Fruit fly (Drosophila melanogaster): Measurements from ENCODE around the gene CG2145.
A peak's percentile ranks its signal among the peaks of the same experiment; 100 is the strongest.

- no peak for TF ChIP-seq CG6163 (GFP tag; IDR thresholded peaks at IDR 0.05)
- no peak for TF ChIP-seq Smox (GFP tag; optimal IDR thresholded peaks at IDR 0.05)
- no peak for TF ChIP-seq CG10631 (GFP tag; optimal IDR thresholded peaks at IDR 0.05)
- TF ChIP-seq Met (GFP tag; optimal IDR thresholded peaks at IDR 0.05), result no peak
- TF ChIP-seq Sox14 (GFP tag; optimal IDR thresholded peaks at IDR 0.05), result no peak
- TF ChIP-seq salr (GFP tag; optimal IDR thresholded peaks at IDR 0.05), result no peak
- TF ChIP-seq Sox102F (GFP tag; optimal IDR thresholded peaks at IDR 0.05), result no peak
- TF ChIP-seq CG1621 (tag; optimal IDR thresholded peaks at IDR 0.05), result no peak
- no peak for TF ChIP-seq fd59A (GFP tag; optimal IDR thresholded peaks at IDR 0.05)
- TF ChIP-seq Ets96B (tag; optimal IDR thresholded peaks at IDR 0.05), result no peak
- no peak for TF ChIP-seq Eip93F (GFP tag; optimal IDR thresholded peaks at IDR 0.05)
- TF ChIP-seq Hr38 (GFP tag; optimal IDR thresholded peaks at IDR 0.05), result no peak
- peak; percentile 11 for TF ChIP-seq Eip78C (GFP tag)
- no peak for TF ChIP-seq fkh (GFP tag; optimal IDR thresholded peaks at IDR 0.05)
Observed at dm6 chrX:10929613-10930012, 2.4 kb downstream of the CG2145 start.
